Fruit fly (Drosophila melanogaster) whole organism, embryonic: ENCODE results near the gene Acph-1.
A peak's percentile ranks its signal among the peaks of the same experiment; 100 is the strongest.

Source experiments
- B-H2 ChIP-seq: fragments of 200-800 bp; sonication (Bioruptor generic); optimal IDR thresholded peaks from 2 replicates; lab custom pipeline; 2018; ENCODE audit warnings: missing biosample characterization, mild to moderate bottlenecking, missing genetic modification characterization
- CG10462 ChIP-seq: fragments of 200-800 bp; sonication (Bioruptor generic); optimal IDR thresholded peaks from 2 replicates; lab custom pipeline; 2016; ENCODE audit warnings: missing biosample characterization, missing genetic modification characterization
- CG14710 ChIP-seq: fragments of 200-800 bp; sonication (Bioruptor generic); optimal IDR thresholded peaks from 3 replicates; lab custom pipeline; 2019; ENCODE audit warnings: missing biosample characterization, mild to moderate bottlenecking, missing genetic modification characterization, moderate library complexity
- CG15479 ChIP-seq: fragments of 200-800 bp; sonication (Bioruptor generic); optimal IDR thresholded peaks from 3 replicates; lab custom pipeline; 2019; ENCODE audit warnings: missing biosample characterization, mild to moderate bottlenecking, missing genetic modification characterization, moderate library complexity
- CG17612 ChIP-seq: fragments of 200-800 bp; sonication (Bioruptor generic); IDR thresholded peaks from 2 replicates; pipeline ENCODE4 v1.3.6; 2022; ENCODE audit warnings: missing biosample characterization, missing genetic modification characterization
- CG3407 ChIP-seq: fragments of 200-800 bp; sonication (Bioruptor generic); optimal IDR thresholded peaks from 2 replicates; lab custom pipeline; 2018; ENCODE audit warnings: missing biosample characterization, mild to moderate bottlenecking, missing genetic modification characterization
- CG43689 ChIP-seq: fragments of 200-800 bp; sonication (Bioruptor generic); IDR thresholded peaks from 2 replicates; pipeline ENCODE4 v1.3.6; 2022; ENCODE audit warnings: missing biosample characterization, missing genetic modification characterization
- CG7556 ChIP-seq: fragments of 200-800 bp; sonication (Bioruptor generic); optimal IDR thresholded peaks from 2 replicates; lab custom pipeline; 2017; ENCODE audit warnings: missing biosample characterization, mild to moderate bottlenecking, missing genetic modification characterization
- CG9876 ChIP-seq: fragments of 200-800 bp; sonication (Bioruptor generic); optimal IDR thresholded peaks from 2 replicates; lab custom pipeline; 2016; ENCODE audit warnings: missing biosample characterization, missing genetic modification characterization
- Ravus ChIP-seq: fragments of 200-800 bp; sonication (Bioruptor generic); IDR thresholded peaks from 2 replicates; pipeline ENCODE4 v1.3.6; 2022; ENCODE audit warnings: missing biosample characterization, missing genetic modification characterization
- cato ChIP-seq: fragments of 200-800 bp; sonication (Bioruptor generic); optimal IDR thresholded peaks from 2 replicates; lab custom pipeline; 2016; ENCODE audit warnings: missing biosample characterization, missing genetic modification characterization, borderline replicate concordance
- gfzf ChIP-seq: fragments of 200-800 bp; sonication (Bioruptor generic); optimal IDR thresholded peaks from 2 replicates; lab custom pipeline; 2016; ENCODE audit warnings: missing biosample characterization, mild to moderate bottlenecking, missing genetic modification characterization, moderate library complexity
- kah ChIP-seq: fragments of 200-800 bp; sonication (Bioruptor generic); optimal IDR thresholded peaks from 2 replicates; lab custom pipeline; 2018; ENCODE audit warnings: missing biosample characterization, mild to moderate bottlenecking, missing genetic modification characterization

DNA sequence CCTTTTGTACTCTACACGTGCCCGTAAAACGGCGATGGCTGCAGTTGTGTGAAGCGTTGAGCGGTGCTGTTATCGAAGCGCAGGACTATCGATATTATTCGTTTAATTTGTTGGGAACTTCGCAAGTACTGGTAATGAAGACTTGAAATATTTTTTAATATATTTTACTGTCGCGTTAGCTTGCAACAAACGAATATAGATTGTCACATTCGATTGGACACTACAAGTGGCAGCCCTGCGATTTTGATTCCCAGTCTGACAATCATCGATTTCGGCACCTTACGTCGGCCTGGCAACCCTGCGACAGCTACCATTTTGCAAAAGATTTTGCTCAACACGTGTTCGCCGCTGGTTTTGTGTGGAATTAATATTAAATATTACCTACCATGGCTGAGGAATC lies 11.4 kb upstream of the Acph-1 start, which contains the start of the genes Nlp and Nph:
- TF ChIP-seq CG3407 (GFP tag; lab: Kevin White, UChicago) (no peak), CG10462 (GFP tag; lab: Kevin White, UChicago) (no peak), Ravus (GFP tag; lab: Robert Waterston, UW) (no peak), CG7556 (GFP tag; lab: Kevin White, UChicago) (no peak), CG14710 (tag; lab: Kevin White, UChicago) (peak; percentile 67), kah (GFP tag; lab: Kevin White, UChicago) (peak; percentile 75), CG43689 (GFP tag; lab: Robert Waterston, UW) (no peak), gfzf (GFP tag; lab: Kevin White, UChicago) (peak; percentile 26), CG9876 (GFP tag; lab: Kevin White, UChicago) (no peak), CG17612 (GFP tag; lab: Robert Waterston, UW) (no peak), cato (no peak), CG15479 (GFP tag; lab: Kevin White, UChicago) (no peak), B-H2 (GFP tag; lab: Kevin White, UChicago) (peak; percentile 29)
